Worm (Caenorhabditis elegans) whole organism, L2 larva: Measurements from ENCODE around the gene sre-46.

Source experiments
- C34F6.9 ChIP-seq: fragments of 150-350 bp; optimal IDR thresholded peaks from 2 replicates; lab custom pipeline; 2014; ENCODE audit warnings: missing biosample characterization, missing genetic modification characterization
- ZK546.5 ChIP-seq: sonication (generic microtip); optimal IDR thresholded peaks from 2 replicates; lab custom pipeline; 2017; ENCODE audit warnings: missing biosample characterization, missing genetic modification characterization
- fos-1 ChIP-seq: fragments of 150-350 bp; optimal IDR thresholded peaks from 2 replicates; lab custom pipeline; 2014; ENCODE audit warnings: missing biosample characterization, missing genetic modification characterization
- zag-1 ChIP-seq: fragments of 150-350 bp; optimal IDR thresholded peaks from 2 replicates; lab custom pipeline; 2014; ENCODE audit warnings: missing biosample characterization, missing genetic modification characterization

- TF ChIP-seq ZK546.5 (tag; lab: Kevin White, UChicago) (no peak), zag-1 (no peak), fos-1 (tag; lab: Kevin White, UChicago) (no peak), C34F6.9 (tag; lab: Kevin White, UChicago) (no peak)
Measured at ce11 chrII:13752016-13752415, 30.9 kb upstream of the sre-46 start, which contains the start of gene arrd-14.
